Fruit fly (Drosophila melanogaster) whole organism: ENCODE results near the gene CG13700.

ENCODE experiments used
- CG8478 ChIP-seq: fragments of >200 bp; optimal IDR thresholded peaks from 2 replicates; lab custom pipeline; 2018; ENCODE audit warnings: inconsistent platforms
- Dll ChIP-seq: fragments of >200 bp; optimal IDR thresholded peaks from 2 replicates; lab custom pipeline; 2017
- pan ChIP-seq: fragments of >200 bp; optimal IDR thresholded peaks from 2 replicates; lab custom pipeline; 2017

dm6 chr3L:18270895-18271294, 30.2 kb downstream of the CG13700 start:
- no peak for TF ChIP-seq CG8478 (lab: Kevin White, UChicago)
- no peak for TF ChIP-seq Dll (lab: Kevin White, UChicago)
- TF ChIP-seq pan (lab: Kevin White, UChicago): no peak
